Worm (Caenorhabditis elegans) whole organism, early embryonic: ENCODE results near the gene cpg-4.

Experiments used
- B0310.2 ChIP-seq: sonication (generic microtip); optimal IDR thresholded peaks from 2 replicates; lab custom pipeline; 2016; ENCODE audit warnings: mild to moderate bottlenecking, missing genetic modification characterization, missing compliant biosample characterization
- F13C5.2 ChIP-seq: sonication (generic microtip); optimal IDR thresholded peaks from 2 replicates; lab custom pipeline; 2017; ENCODE audit warnings: mild to moderate bottlenecking, missing genetic modification characterization, inconsistent platforms, missing compliant biosample characterization
- aly-1 ChIP-seq: sonication (generic microtip); optimal IDR thresholded peaks from 2 replicates; lab custom pipeline; 2016; ENCODE audit warnings: missing genetic modification characterization, missing compliant biosample characterization
- ama-1 ChIP-seq: fragments of 150-350 bp; optimal IDR thresholded peaks from 2 replicates; lab custom pipeline; 2014
- ceh-13 ChIP-seq: fragments of 200-800 bp; sonication (Bioruptor generic); optimal IDR thresholded peaks from 2 replicates; lab custom pipeline; 2018; ENCODE audit warnings: mild to moderate bottlenecking, missing genetic modification characterization, missing compliant biosample characterization
- ets-7 ChIP-seq: sonication (generic microtip); optimal IDR thresholded peaks from 2 replicates; lab custom pipeline; 2016; ENCODE audit warnings: missing genotype, missing genetic modification characterization, missing compliant biosample characterization
- hmbx-1 ChIP-seq: sonication (generic microtip); optimal IDR thresholded peaks from 2 replicates; lab custom pipeline; 2016; ENCODE audit warnings: mild to moderate bottlenecking, missing genetic modification characterization, missing compliant biosample characterization
- sea-1 ChIP-seq: fragments of 200-800 bp; sonication (Bioruptor generic); conservative IDR thresholded peaks from 2 replicates; pipeline ENCODE4 v1.3.6; 2022; ENCODE audit warnings: missing genetic modification characterization, missing compliant biosample characterization
- tra-4 ChIP-seq: sonication (generic microtip); optimal IDR thresholded peaks from 2 replicates; lab custom pipeline; 2017; ENCODE audit warnings: missing genetic modification characterization, missing compliant biosample characterization

ce11 chrV:6018944-6019450, 22.8 kb downstream of the cpg-4 start, which contains the start of gene picc-1:
- TF ChIP-seq aly-1, result no peak
- TF ChIP-seq F13C5.2 (tag; lab: Kevin White, UChicago), result no peak
- TF ChIP-seq tra-4 (tag; lab: Kevin White, UChicago), result no peak
- TF ChIP-seq ama-1 (lab: Kevin White, UChicago), result no peak
- TF ChIP-seq ets-7 (tag; lab: Kevin White, UChicago), result no peak
- TF ChIP-seq ceh-13 (GFP tag; lab: Kevin White, UChicago), result no peak
- TF ChIP-seq B0310.2 (tag; lab: Kevin White, UChicago), result no peak
- TF ChIP-seq hmbx-1 (tag; lab: Kevin White, UChicago), result no peak
- TF ChIP-seq sea-1 (GFP tag; lab: Robert Waterston, UW), result no peak
